Fruit fly (Drosophila melanogaster) whole organism, pupa: Measurements from ENCODE around the gene Arf1.

Experiments used
- CG12605 ChIP-seq: fragments of 200-800 bp; sonication (Bioruptor generic); IDR thresholded peaks from 2 replicates; pipeline ENCODE4 v1.3.6; 2022; ENCODE audit warnings: missing biosample characterization, missing genetic modification characterization
- CG14655 ChIP-seq: fragments of 200-800 bp; sonication (Bioruptor generic); optimal IDR thresholded peaks from 3 replicates; lab custom pipeline; 2017; ENCODE audit warnings: mild to moderate bottlenecking, missing biosample characterization, missing genetic modification reagents, missing genetic modification characterization
- CG15710 ChIP-seq: fragments of 200-800 bp; sonication (Bioruptor generic); optimal IDR thresholded peaks from 2 replicates; lab custom pipeline; 2018; ENCODE audit warnings: missing biosample characterization, mild to moderate bottlenecking, missing genetic modification characterization, moderate library complexity
- CG32121 ChIP-seq: fragments of 200-800 bp; sonication (Bioruptor generic); IDR thresholded peaks from 2 replicates; pipeline ENCODE4 v1.3.6; 2022; ENCODE audit warnings: missing biosample characterization, missing genetic modification characterization
- CG4496 ChIP-seq: fragments of 200-800 bp; sonication (Bioruptor generic); IDR thresholded peaks from 3 replicates; pipeline ENCODE4 v1.3.6; 2022; ENCODE audit warnings: missing biosample characterization, missing genetic modification characterization
- CG8159 ChIP-seq: fragments of 200-800 bp; sonication (Bioruptor generic); optimal IDR thresholded peaks from 3 replicates; lab custom pipeline; 2018; ENCODE audit warnings: missing biosample characterization, mild to moderate bottlenecking, missing genetic modification characterization, moderate library complexity
- CG8301 ChIP-seq: fragments of 200-800 bp; sonication (Bioruptor generic); optimal IDR thresholded peaks from 2 replicates; lab custom pipeline; 2018; ENCODE audit warnings: missing biosample characterization, mild to moderate bottlenecking, missing genetic modification characterization
- D1 ChIP-seq: fragments of 200-800 bp; sonication (Bioruptor generic); optimal IDR thresholded peaks from 2 replicates; lab custom pipeline; 2018; ENCODE audit warnings: missing biosample characterization, mild to moderate bottlenecking, missing genetic modification characterization, moderate library complexity
- Ets98B ChIP-seq: fragments of 200-800 bp; sonication (Bioruptor generic); IDR thresholded peaks from 2 replicates; pipeline ENCODE4 v1.3.6; 2022; ENCODE audit warnings: missing biosample characterization, missing genetic modification characterization
- Snoo ChIP-seq: fragments of 200-800 bp; sonication (Bioruptor generic); optimal IDR thresholded peaks from 3 replicates; lab custom pipeline; 2017; ENCODE audit warnings: missing biosample characterization, mild to moderate bottlenecking, missing genetic modification characterization, inconsistent platforms
- fd96Ca ChIP-seq: fragments of 200-800 bp; sonication (Bioruptor generic); IDR thresholded peaks from 3 replicates; pipeline ENCODE4 v1.3.6; 2022; ENCODE audit warnings: missing biosample characterization, missing genetic modification characterization
- gl ChIP-seq: fragments of 200-800 bp; sonication (Bioruptor generic); optimal IDR thresholded peaks from 2 replicates; lab custom pipeline; 2018; ENCODE audit warnings: missing biosample characterization, mild to moderate bottlenecking, missing genetic modification characterization

dm6 chr3L:22871845-22872361 lies at the start of gene Arf1, which contains the start of gene CG11109:
- TF ChIP-seq CG15710 (no peak), CG8159 (no peak), CG14655 (GFP tag; lab: Kevin White, UChicago) (no peak), CG8301 (tag; lab: Kevin White, UChicago) (no peak), CG4496 (GFP tag; lab: Robert Waterston, UW) (no peak), fd96Ca (GFP tag; lab: Robert Waterston, UW) (no peak), CG32121 (GFP tag; lab: Robert Waterston, UW) (no peak), Snoo (tag; lab: Kevin White, UChicago) (no peak), CG12605 (GFP tag; lab: Robert Waterston, UW) (no peak), Ets98B (no peak), D1 (no peak), gl (tag; lab: Kevin White, UChicago) (no peak)
